Fruit fly (Drosophila melanogaster) whole organism, embryonic: ENCODE data around the gene CG4270.

Experiments
- Ada2b ChIP-seq: fragments of 200-800 bp; sonication (Bioruptor generic); IDR thresholded peaks from 2 replicates; pipeline ENCODE4 v1.3.6; 2022; ENCODE audit warnings: missing biosample characterization, missing genetic modification characterization
- Atf6 ChIP-seq: fragments of 200-800 bp; sonication (Bioruptor generic); IDR thresholded peaks from 2 replicates; pipeline ENCODE4 v1.3.6; 2022; ENCODE audit warnings: missing biosample characterization, missing genetic modification characterization
- CG12155 ChIP-seq: fragments of 200-800 bp; sonication (Bioruptor generic); optimal IDR thresholded peaks from 3 replicates; lab custom pipeline; 2016; ENCODE audit warnings: missing biosample characterization, missing genetic modification characterization
- CG14710 ChIP-seq: fragments of 200-800 bp; sonication (Bioruptor generic); optimal IDR thresholded peaks from 3 replicates; lab custom pipeline; 2019; ENCODE audit warnings: missing biosample characterization, mild to moderate bottlenecking, missing genetic modification characterization, moderate library complexity
- CG14965 ChIP-seq: fragments of 200-800 bp; sonication (Bioruptor generic); optimal IDR thresholded peaks from 2 replicates; lab custom pipeline; 2016; ENCODE audit warnings: missing biosample characterization, missing genetic modification characterization, borderline replicate concordance
- CG17385 ChIP-seq: fragments of 200-800 bp; sonication (Bioruptor generic); optimal IDR thresholded peaks from 3 replicates; lab custom pipeline; 2018; ENCODE audit warnings: missing biosample characterization, mild to moderate bottlenecking, missing genetic modification characterization
- CG18262 ChIP-seq: fragments of 200-800 bp; optimal IDR thresholded peaks from 3 replicates; lab custom pipeline; 2019; ENCODE audit warnings: missing biosample characterization, mild to moderate bottlenecking, missing genetic modification characterization, moderate library complexity
- CG31365 ChIP-seq: fragments of 200-800 bp; sonication (Bioruptor generic); optimal IDR thresholded peaks from 2 replicates; lab custom pipeline; 2018; ENCODE audit warnings: missing biosample characterization, mild to moderate bottlenecking, missing genetic modification characterization
- CG3163 ChIP-seq: fragments of 200-800 bp; sonication (Bioruptor generic); optimal IDR thresholded peaks from 3 replicates; lab custom pipeline; 2016; ENCODE audit warnings: missing biosample characterization, missing genetic modification characterization
- CG3726 ChIP-seq: fragments of 200-800 bp; sonication (Bioruptor generic); IDR thresholded peaks from 3 replicates; pipeline ENCODE4, ENCODE4 v1.3.6; 2022; ENCODE audit warnings: missing biosample characterization, missing genetic modification characterization
- CG3847 ChIP-seq: fragments of 200-800 bp; sonication (Bioruptor generic); IDR thresholded peaks from 2 replicates; pipeline ENCODE4 v1.3.6; 2022; ENCODE audit warnings: missing biosample characterization, missing genetic modification characterization
- CG5180 ChIP-seq: fragments of 200-800 bp; sonication (Bioruptor generic); optimal IDR thresholded peaks from 3 replicates; lab custom pipeline; 2017; ENCODE audit warnings: missing biosample characterization, missing genetic modification characterization, mild to moderate bottlenecking, moderate library complexity, missing genetic modification reagents
- CG7963 ChIP-seq: fragments of 200-800 bp; sonication (Bioruptor generic); IDR thresholded peaks from 3 replicates; pipeline ENCODE4 v1.3.6; 2022; ENCODE audit warnings: missing biosample characterization, missing genetic modification characterization; ENCODE audit not compliant: partially characterized antibody
- CG9215 ChIP-seq: fragments of 200-800 bp; sonication (Bioruptor generic); IDR thresholded peaks from 2 replicates; pipeline ENCODE4 v1.3.6; 2022; ENCODE audit warnings: missing biosample characterization, missing genetic modification characterization
- CHES-1-like ChIP-seq: fragments of 200-800 bp; sonication (Bioruptor generic); optimal IDR thresholded peaks from 2 replicates; lab custom pipeline; 2016; ENCODE audit warnings: missing biosample characterization, missing genetic modification characterization
- Camta ChIP-seq: fragments of 200-800 bp; sonication (Bioruptor generic); optimal IDR thresholded peaks from 2 replicates; lab custom pipeline; 2016; ENCODE audit warnings: missing biosample characterization, missing genetic modification characterization
- Eip74EF ChIP-seq, 2 experiments: fragments of 200-800 bp in 1 of 2; fragments of >200 bp in 1 of 2; sonication (Bioruptor generic) in 1 of 2; optimal IDR thresholded peaks; 2 replicates each; lab custom pipeline; 2017 to 2019; ENCODE audit warnings: missing biosample characterization in 2 of 2, missing genetic modification characterization in 2 of 2, mild to moderate bottlenecking in 1 of 2, moderate library complexity in 1 of 2
- H15 ChIP-seq: fragments of 200-800 bp; sonication (Bioruptor generic); IDR thresholded peaks from 3 replicates; pipeline ENCODE4 v1.3.6; 2022; ENCODE audit warnings: missing biosample characterization, missing genetic modification characterization
- HLH54F ChIP-seq: fragments of 200-800 bp; sonication (Bioruptor generic); optimal IDR thresholded peaks from 3 replicates; lab custom pipeline; 2016; ENCODE audit warnings: missing biosample characterization, missing genetic modification characterization
- Hand ChIP-seq: fragments of 200-800 bp; sonication (Bioruptor generic); optimal IDR thresholded peaks from 2 replicates; lab custom pipeline; 2017; ENCODE audit warnings: mild to moderate bottlenecking, missing biosample characterization, missing genetic modification reagents, missing genetic modification characterization
- Hr78 ChIP-seq, 2 experiments: fragments of 200-800 bp in 1 of 2; fragments of >200 bp in 1 of 2; sonication (Bioruptor generic) in 1 of 2; optimal IDR thresholded peaks; 2 replicates each; lab custom pipeline; 2017 to 2019; ENCODE audit warnings: missing biosample characterization in 2 of 2, missing genetic modification characterization in 2 of 2, mild to moderate bottlenecking in 1 of 2, moderate library complexity in 1 of 2
- Lim3 ChIP-seq: fragments of 200-800 bp; sonication (Bioruptor generic); IDR thresholded peaks from 2 replicates; pipeline ENCODE4 v1.3.6; 2022; ENCODE audit warnings: missing biosample characterization, missing genetic modification characterization
- NfI ChIP-seq: fragments of 200-800 bp; sonication (Bioruptor generic); optimal IDR thresholded peaks from 3 replicates; lab custom pipeline; 2018; ENCODE audit warnings: missing biosample characterization, mild to moderate bottlenecking, missing genetic modification characterization, moderate library complexity
- Ptx1 ChIP-seq: fragments of 200-800 bp; sonication (Bioruptor generic); IDR thresholded peaks from 2 replicates; pipeline ENCODE4 v1.3.6; 2022; ENCODE audit warnings: missing biosample characterization, missing genetic modification characterization
- Scr ChIP-seq: fragments of 200-800 bp; sonication (Bioruptor generic); IDR thresholded peaks from 2 replicates; pipeline ENCODE4 v1.3.6; 2022; ENCODE audit warnings: missing biosample characterization, missing genetic modification characterization; ENCODE audit not compliant: partially characterized antibody
- Side ChIP-seq: fragments of 200-800 bp; sonication (Bioruptor generic); optimal IDR thresholded peaks from 2 replicates; lab custom pipeline; 2016; ENCODE audit warnings: missing biosample characterization, missing genetic modification characterization
- Taf1 ChIP-seq: fragments of 200-800 bp; sonication (Bioruptor generic); IDR thresholded peaks from 2 replicates; pipeline ENCODE4 v1.3.6; 2022; ENCODE audit warnings: missing biosample characterization, missing genetic modification characterization
- Usf ChIP-seq: fragments of 200-800 bp; sonication (Bioruptor generic); optimal IDR thresholded peaks from 2 replicates; lab custom pipeline; 2017; ENCODE audit warnings: missing genotype, missing biosample characterization, missing genetic modification characterization
- Xrp1 ChIP-seq: fragments of 200-800 bp; sonication (Bioruptor generic); IDR thresholded peaks from 2 replicates; pipeline ENCODE4 v1.3.6; 2022; ENCODE audit warnings: missing biosample characterization, missing genetic modification characterization
- YL-1 ChIP-seq: fragments of 200-800 bp; sonication (Bioruptor generic); optimal IDR thresholded peaks from 3 replicates; lab custom pipeline; 2017; ENCODE audit warnings: missing biosample characterization, mild to moderate bottlenecking, missing genetic modification characterization
- ase ChIP-seq: fragments of 200-800 bp; sonication (Bioruptor generic); IDR thresholded peaks from 3 replicates; pipeline ENCODE4 v1.3.6; 2022; ENCODE audit warnings: missing biosample characterization, missing genetic modification characterization
- az2 ChIP-seq: fragments of 200-800 bp; sonication (Bioruptor generic); optimal IDR thresholded peaks from 3 replicates; lab custom pipeline; 2016; ENCODE audit warnings: missing biosample characterization, missing genetic modification characterization
- bcd ChIP-seq: fragments of 200-800 bp; sonication (Bioruptor generic); optimal IDR thresholded peaks from 2 replicates; lab custom pipeline; 2017; ENCODE audit warnings: missing biosample characterization, mild to moderate bottlenecking, missing genetic modification characterization
- bowl ChIP-seq: fragments of 200-800 bp; sonication (Bioruptor generic); IDR thresholded peaks from 2 replicates; pipeline ENCODE4 v1.3.6; 2022; ENCODE audit warnings: missing biosample characterization, missing genetic modification characterization
- caup ChIP-seq: fragments of 200-800 bp; sonication (Bioruptor generic); optimal IDR thresholded peaks from 3 replicates; lab custom pipeline; 2017; ENCODE audit warnings: missing biosample characterization, mild to moderate bottlenecking, missing genetic modification characterization, moderate library complexity; ENCODE audit not compliant: severe bottlenecking
- cg ChIP-seq: fragments of 200-800 bp; sonication (Bioruptor generic); optimal IDR thresholded peaks from 3 replicates; lab custom pipeline; 2019; ENCODE audit warnings: missing biosample characterization, mild to moderate bottlenecking, missing genetic modification characterization, moderate library complexity
- crol ChIP-seq: fragments of 200-800 bp; sonication (Bioruptor generic); IDR thresholded peaks from 2 replicates; pipeline ENCODE4 v1.3.6; 2022; ENCODE audit warnings: missing biosample characterization, missing genetic modification characterization
- dan ChIP-seq: fragments of 200-800 bp; sonication (Bioruptor generic); IDR thresholded peaks from 2 replicates; pipeline ENCODE4 v1.3.6; 2022; ENCODE audit warnings: missing biosample characterization, missing genetic modification characterization
- dmrt11E ChIP-seq: fragments of 200-800 bp; sonication (Bioruptor generic); optimal IDR thresholded peaks from 3 replicates; lab custom pipeline; 2018; ENCODE audit warnings: missing biosample characterization, mild to moderate bottlenecking, missing genetic modification characterization, moderate library complexity
- dpn ChIP-seq, 2 experiments: fragments of 200-800 bp; sonication (Bioruptor generic); optimal IDR thresholded peaks; 3 replicates each; lab custom pipeline; 2016; ENCODE audit warnings: missing biosample characterization in 2 of 2, missing genetic modification characterization in 2 of 2
- fd102C ChIP-seq: fragments of 200-800 bp; sonication (Bioruptor generic); optimal IDR thresholded peaks from 2 replicates; lab custom pipeline; 2018; ENCODE audit warnings: missing biosample characterization, mild to moderate bottlenecking, missing genetic modification characterization, moderate library complexity
- gro ChIP-seq: fragments of 200-800 bp; sonication (Bioruptor generic); optimal IDR thresholded peaks from 2 replicates; lab custom pipeline; 2016; ENCODE audit warnings: missing biosample characterization, missing genetic modification characterization
- her ChIP-seq: fragments of 200-800 bp; sonication (Bioruptor generic); optimal IDR thresholded peaks from 2 replicates; lab custom pipeline; 2016; ENCODE audit warnings: missing biosample characterization, missing genetic modification characterization
- kni ChIP-seq: fragments of 200-800 bp; sonication (Bioruptor generic); optimal IDR thresholded peaks from 3 replicates; lab custom pipeline; 2017; ENCODE audit warnings: mild to moderate bottlenecking, missing biosample characterization, missing genetic modification reagents, missing genetic modification characterization
- lov ChIP-seq, 2 experiments: fragments of 200-800 bp in 1 of 2; fragments of >200 bp in 1 of 2; sonication (Bioruptor generic) in 1 of 2; IDR thresholded peaks in 1 of 2; optimal IDR thresholded peaks in 1 of 2; 2 replicates in 1 of 2; 3 replicates in 1 of 2; pipeline versions ENCODE4 v1.3.6 to Lab custom; 2017 to 2022; ENCODE audit warnings: missing biosample characterization in 1 of 2, missing genetic modification characterization in 1 of 2
- mirr ChIP-seq: fragments of 200-800 bp; sonication (Bioruptor generic); optimal IDR thresholded peaks from 3 replicates; lab custom pipeline; 2018; ENCODE audit warnings: missing biosample characterization, mild to moderate bottlenecking, missing genetic modification characterization
- nerfin-1 ChIP-seq: fragments of 200-800 bp; sonication (Bioruptor generic); optimal IDR thresholded peaks from 3 replicates; lab custom pipeline; 2019; ENCODE audit warnings: missing biosample characterization, mild to moderate bottlenecking, missing genetic modification characterization, moderate library complexity
- sens ChIP-seq: fragments of 200-800 bp; sonication (Bioruptor generic); peaks from one replicate; lab custom pipeline; 2016; ENCODE audit warnings: missing biosample characterization, missing genetic modification characterization
- so ChIP-seq: fragments of 200-800 bp; sonication (Bioruptor generic); IDR thresholded peaks from 3 replicates; pipeline ENCODE4 v1.3.6; 2022; ENCODE audit warnings: missing biosample characterization, missing genetic modification characterization
- zfh1 ChIP-seq: fragments of 200-800 bp; sonication (Bioruptor generic); IDR thresholded peaks from 3 replicates; pipeline ENCODE4 v1.3.6; 2022; ENCODE audit warnings: missing biosample characterization, missing genetic modification characterization

The CG4270 gene

dm6 chr2L:2217067-2217684, 46.1 kb upstream of the CG4270 start, which contains the start of the genes CG15386, CG42371 and mio (continued):
- TF ChIP-seq bowl = no peak
- TF ChIP-seq CG9215 (GFP tag; lab: Robert Waterston, UW) = no peak
- no peak for TF ChIP-seq Side
- no peak for TF ChIP-seq zfh1
- TF ChIP-seq Atf6 = 0 out of 2 replicates have a peak, but pooled peaks have one; percentile 19
- TF ChIP-seq az2 (GFP tag; lab: Kevin White, UChicago) = no peak
- TF ChIP-seq nerfin-1 (tag; lab: Kevin White, UChicago) = no peak
- TF ChIP-seq CG31365 (tag; lab: Kevin White, UChicago) = no peak
- TF ChIP-seq fd102C = no peak
- TF ChIP-seq CG3163 = no peak
- TF ChIP-seq her = peak; percentile 11
- no peak for TF ChIP-seq Lim3 (GFP tag; lab: Robert Waterston, UW)
- TF ChIP-seq Ada2b = no peak
- TF ChIP-seq cg = peak; percentile 71
- TF ChIP-seq mirr (GFP tag; lab: Kevin White, UChicago) = peak; percentile 47
- TF ChIP-seq gro (GFP tag; lab: Kevin White, UChicago) = peak; percentile 64
- no peak for TF ChIP-seq so
- peak; percentile 81 for TF ChIP-seq CG14710 (tag; lab: Kevin White, UChicago)
- no peak for TF ChIP-seq CG18262 (tag; lab: Kevin White, UChicago)
- TF ChIP-seq lov (optimal IDR thresholded peaks at IDR 0.05; lab: Kevin White, UChicago) = no peak
- TF ChIP-seq lov (GFP tag; IDR thresholded peaks at IDR 0.05; lab: Robert Waterston, UW) = no peak
- TF ChIP-seq Camta = no peak
- TF ChIP-seq bcd (GFP tag; lab: Kevin White, UChicago) = no peak
- TF ChIP-seq dpn (GFP tag; optimal IDR thresholded peaks at IDR 0.05; lab: Kevin White, UChicago) = peak; percentile 15 to 38
- TF ChIP-seq Xrp1 (GFP tag; lab: Robert Waterston, UW) = peak; percentile 44
- no peak for TF ChIP-seq Ptx1
- no peak for TF ChIP-seq Taf1 (GFP tag; lab: Robert Waterston, UW)
- peak; percentile 99 for TF ChIP-seq CG17385 (GFP tag; lab: Kevin White, UChicago)
- no peak for TF ChIP-seq CG3726 (GFP tag; lab: Robert Waterston, UW)
- no peak for TF ChIP-seq Hr78 (GFP tag; optimal IDR thresholded peaks at IDR 0.05; lab: Kevin White, UChicago)
- TF ChIP-seq CG12155 (GFP tag; lab: Kevin White, UChicago) = peak; percentile 10
- no peak for TF ChIP-seq kni (GFP tag; lab: Kevin White, UChicago)
- TF ChIP-seq Hand = no peak
- TF ChIP-seq caup (GFP tag; lab: Kevin White, UChicago) = peak; percentile 9
- no peak for TF ChIP-seq CG7963 (GFP tag; lab: Robert Waterston, UW)
- TF ChIP-seq crol (GFP tag; lab: Robert Waterston, UW) = no peak
- TF ChIP-seq H15 (GFP tag; lab: Robert Waterston, UW) = no peak
- TF ChIP-seq CHES-1-like (GFP tag; lab: Kevin White, UChicago) = peak; percentile 59
- TF ChIP-seq dan = no peak
- peak; percentile 14 for TF ChIP-seq NfI (GFP tag; lab: Kevin White, UChicago)
- TF ChIP-seq CG3847 (GFP tag; lab: Robert Waterston, UW) = peak; percentile 35; the same call in 1 of the 2 replicates
- no peak for TF ChIP-seq ase
- no peak for TF ChIP-seq CG5180 (GFP tag; lab: Kevin White, UChicago)
- TF ChIP-seq dmrt11E (tag; lab: Kevin White, UChicago) = no peak
- peak; percentile 57 for TF ChIP-seq YL-1 (GFP tag; lab: Kevin White, UChicago)
- TF ChIP-seq sens (GFP tag; lab: Kevin White, UChicago) = peak; percentile 58
- TF ChIP-seq CG14965 (GFP tag; lab: Kevin White, UChicago) = no peak
- TF ChIP-seq HLH54F (GFP tag; lab: Kevin White, UChicago) = no peak
- peak; percentile 52 for TF ChIP-seq Scr (GFP tag; lab: Robert Waterston, UW)
- TF ChIP-seq Usf (GFP tag; lab: Kevin White, UChicago) = no peak
- TF ChIP-seq Eip74EF (GFP tag; optimal IDR thresholded peaks at IDR 0.05; lab: Kevin White, UChicago) = no peak
